Worm (Caenorhabditis elegans) whole organism, L4/young adult: Measurements from ENCODE around the gene F38A5.22.

ENCODE experiments used
- W03F9.2 ChIP-seq: fragments of 150-350 bp; optimal IDR thresholded peaks from 2 replicates; lab custom pipeline; 2014; ENCODE audit warnings: missing biosample characterization, missing genetic modification characterization
- dao-5 ChIP-seq: sonication (generic microtip); optimal IDR thresholded peaks from 2 replicates; lab custom pipeline; 2016; ENCODE audit warnings: missing genotype, missing genetic modification characterization, moderate library complexity, missing compliant biosample characterization
- him-1 ChIP-seq: sonication (generic microtip); optimal IDR thresholded peaks from 2 replicates; lab custom pipeline; 2016; ENCODE audit warnings: missing genotype, missing genetic modification reagents, missing genetic modification characterization, missing compliant biosample characterization

- TF ChIP-seq W03F9.2 (tag; lab: Kevin White, UChicago) (no peak), him-1 (no peak), dao-5 (tag; lab: Kevin White, UChicago) (no peak)
Measured at ce11 chrIV:6554865-6555264, 40.9 kb downstream of the F38A5.22 start.
